Fruit fly (Drosophila melanogaster) whole organism, embryonic: ENCODE results near the gene ebd1.
A peak's percentile ranks its signal among the peaks of the same experiment; 100 is the strongest.

Experiments
- Adf1 ChIP-seq: fragments of 200-800 bp; sonication (Bioruptor generic); IDR thresholded peaks from 2 replicates; pipeline ENCODE4 v1.3.6; 2022; ENCODE audit warnings: missing biosample characterization, missing genetic modification characterization
- CG11398 ChIP-seq: fragments of 200-800 bp; sonication (Bioruptor generic); optimal IDR thresholded peaks from 2 replicates; lab custom pipeline; 2016; ENCODE audit warnings: missing biosample characterization, missing genetic modification characterization
- CG11560 ChIP-seq: fragments of 200-800 bp; sonication (Bioruptor generic); IDR thresholded peaks from 3 replicates; pipeline ENCODE4 v1.3.6; 2022; ENCODE audit warnings: missing biosample characterization, missing genetic modification characterization
- CG11723 ChIP-seq: fragments of 200-800 bp; sonication (Bioruptor generic); optimal IDR thresholded peaks from 2 replicates; lab custom pipeline; 2017; ENCODE audit warnings: missing biosample characterization, mild to moderate bottlenecking, missing genetic modification characterization
- CG12071 ChIP-seq: fragments of 200-800 bp; sonication (Bioruptor generic); optimal IDR thresholded peaks from 3 replicates; lab custom pipeline; 2018; ENCODE audit warnings: missing biosample characterization, mild to moderate bottlenecking, missing genetic modification characterization
- CG12744 ChIP-seq: fragments of 200-800 bp; sonication (Bioruptor generic); optimal IDR thresholded peaks from 2 replicates; lab custom pipeline; 2016; ENCODE audit warnings: missing biosample characterization, missing genetic modification characterization
- CG14860 ChIP-seq: fragments of 200-800 bp; sonication (Bioruptor generic); IDR thresholded peaks from 3 replicates; pipeline ENCODE4 v1.3.6; 2022; ENCODE audit warnings: missing biosample characterization, missing genetic modification characterization; ENCODE audit not compliant: partially characterized antibody
- CG1603 ChIP-seq: fragments of 200-800 bp; sonication (Bioruptor generic); optimal IDR thresholded peaks from 2 replicates; lab custom pipeline; 2019; ENCODE audit warnings: missing biosample characterization, mild to moderate bottlenecking, missing genetic modification characterization, moderate library complexity
- CG17361 ChIP-seq: fragments of 200-800 bp; sonication (Bioruptor generic); IDR thresholded peaks from 3 replicates; pipeline ENCODE4 v1.3.6; 2022; ENCODE audit warnings: missing biosample characterization, missing genetic modification characterization
- CG17829 ChIP-seq: fragments of 200-800 bp; optimal IDR thresholded peaks from 2 replicates; lab custom pipeline; 2019; ENCODE audit warnings: missing biosample characterization, mild to moderate bottlenecking, missing genetic modification characterization, moderate library complexity
- CG17912 ChIP-seq: fragments of 200-800 bp; sonication (Bioruptor generic); optimal IDR thresholded peaks from 2 replicates; lab custom pipeline; 2018; ENCODE audit warnings: missing biosample characterization, mild to moderate bottlenecking, missing genetic modification characterization
- CG2120 ChIP-seq: fragments of 200-800 bp; sonication (Bioruptor generic); optimal IDR thresholded peaks from 3 replicates; lab custom pipeline; 2016; ENCODE audit warnings: missing biosample characterization, missing genetic modification characterization
- CG30020 ChIP-seq: fragments of 200-800 bp; optimal IDR thresholded peaks from 2 replicates; lab custom pipeline; 2019; ENCODE audit warnings: missing biosample characterization, mild to moderate bottlenecking, missing genetic modification characterization, moderate library complexity
- CG3163 ChIP-seq: fragments of 200-800 bp; sonication (Bioruptor generic); optimal IDR thresholded peaks from 3 replicates; lab custom pipeline; 2016; ENCODE audit warnings: missing biosample characterization, missing genetic modification characterization
- CG32767 ChIP-seq: fragments of 200-800 bp; sonication (Bioruptor generic); IDR thresholded peaks from 2 replicates; pipeline ENCODE4 v1.3.6; 2022; ENCODE audit warnings: missing biosample characterization, missing genetic modification characterization
- CG4730 ChIP-seq: fragments of 200-800 bp; sonication (Bioruptor generic); IDR thresholded peaks from 2 replicates; pipeline ENCODE4 v1.3.6; 2022; ENCODE audit warnings: missing biosample characterization, missing genetic modification characterization
- CG5953 ChIP-seq: fragments of 200-800 bp; sonication (Bioruptor generic); IDR thresholded peaks from 2 replicates; pipeline ENCODE4 v1.3.6; 2022; ENCODE audit warnings: missing biosample characterization, missing genetic modification characterization
- CG7556 ChIP-seq: fragments of 200-800 bp; sonication (Bioruptor generic); optimal IDR thresholded peaks from 2 replicates; lab custom pipeline; 2017; ENCODE audit warnings: missing biosample characterization, mild to moderate bottlenecking, missing genetic modification characterization
- CG7928 ChIP-seq: fragments of 200-800 bp; sonication (Bioruptor generic); optimal IDR thresholded peaks from 2 replicates; lab custom pipeline; 2017; ENCODE audit warnings: missing biosample characterization, mild to moderate bottlenecking, missing genetic modification characterization
- CG8359 ChIP-seq: fragments of 200-800 bp; sonication (Bioruptor generic); optimal IDR thresholded peaks from 2 replicates; lab custom pipeline; 2017; ENCODE audit warnings: missing biosample characterization, mild to moderate bottlenecking, missing genetic modification characterization, borderline replicate concordance
- CG8478 ChIP-seq: fragments of >200 bp; optimal IDR thresholded peaks from 2 replicates; lab custom pipeline; 2018
- CTCF ChIP-seq: fragments of 200-800 bp; sonication (Bioruptor generic); optimal IDR thresholded peaks from 2 replicates; lab custom pipeline; 2017; ENCODE audit warnings: missing biosample characterization, mild to moderate bottlenecking, missing genetic modification characterization, moderate library complexity
- Chrac-16 ChIP-seq: fragments of 200-800 bp; sonication (Bioruptor generic); optimal IDR thresholded peaks from 3 replicates; lab custom pipeline; 2016; ENCODE audit warnings: missing biosample characterization, missing genetic modification characterization
- D19A ChIP-seq: fragments of 200-800 bp; optimal IDR thresholded peaks from 3 replicates; lab custom pipeline; 2019; ENCODE audit warnings: missing biosample characterization, mild to moderate bottlenecking, missing genetic modification characterization, moderate library complexity
- Drgx ChIP-seq: fragments of 200-800 bp; sonication (Bioruptor generic); IDR thresholded peaks from 2 replicates; pipeline ENCODE4 v1.3.6; 2022; ENCODE audit warnings: missing biosample characterization, missing genetic modification characterization
- HLH54F ChIP-seq: fragments of 200-800 bp; sonication (Bioruptor generic); optimal IDR thresholded peaks from 3 replicates; lab custom pipeline; 2016; ENCODE audit warnings: missing biosample characterization, missing genetic modification characterization
- Hmx ChIP-seq: fragments of 200-800 bp; sonication (Bioruptor generic); optimal IDR thresholded peaks from 2 replicates; lab custom pipeline; 2016; ENCODE audit warnings: missing biosample characterization, missing genetic modification characterization
- Meics ChIP-seq: fragments of 200-800 bp; sonication (Bioruptor generic); optimal IDR thresholded peaks from 2 replicates; lab custom pipeline; 2017; ENCODE audit warnings: missing biosample characterization, mild to moderate bottlenecking, missing genetic modification characterization
- NC2α ChIP-seq: fragments of 200-800 bp; sonication (Bioruptor generic); optimal IDR thresholded peaks from 2 replicates; lab custom pipeline; 2016; ENCODE audit warnings: missing biosample characterization, missing genetic modification characterization
- Sin3A ChIP-seq: fragments of >200 bp; optimal IDR thresholded peaks from 2 replicates; lab custom pipeline; 2018
- Sox102F ChIP-seq: fragments of 200-800 bp; sonication (Bioruptor generic); optimal IDR thresholded peaks from 2 replicates; lab custom pipeline; 2018; ENCODE audit warnings: missing biosample characterization, mild to moderate bottlenecking, missing genetic modification characterization, moderate library complexity
- Sry-δ ChIP-seq: fragments of 200-800 bp; sonication (Bioruptor generic); optimal IDR thresholded peaks from 2 replicates; lab custom pipeline; 2016; ENCODE audit warnings: missing biosample characterization, missing genetic modification characterization
- Stat92E ChIP-seq, 3 experiments: fragments of >200 bp in 2 of 3; fragments of 200-800 bp in 1 of 3; sonication (Bioruptor generic) in 1 of 3; optimal IDR thresholded peaks; 2 replicates each; lab custom pipeline; 2017 to 2019; ENCODE audit warnings: missing biosample characterization in 3 of 3, missing genetic modification characterization in 3 of 3, mild to moderate bottlenecking in 1 of 3, moderate library complexity in 1 of 3
- al ChIP-seq: fragments of 200-800 bp; sonication (Bioruptor generic); IDR thresholded peaks from 2 replicates; pipeline ENCODE4 v1.3.6; 2022; ENCODE audit warnings: missing biosample characterization, missing genetic modification characterization
- caup ChIP-seq: fragments of 200-800 bp; sonication (Bioruptor generic); optimal IDR thresholded peaks from 3 replicates; lab custom pipeline; 2017; ENCODE audit warnings: missing biosample characterization, mild to moderate bottlenecking, missing genetic modification characterization, moderate library complexity; ENCODE audit not compliant: severe bottlenecking
- dan ChIP-seq: fragments of 200-800 bp; sonication (Bioruptor generic); IDR thresholded peaks from 2 replicates; pipeline ENCODE4 v1.3.6; 2022; ENCODE audit warnings: missing biosample characterization, missing genetic modification characterization
- gce ChIP-seq: fragments of 200-800 bp; sonication (Bioruptor generic); IDR thresholded peaks from 3 replicates; pipeline ENCODE4 v1.3.6; 2022; ENCODE audit warnings: missing biosample characterization, missing genetic modification characterization
- hbn ChIP-seq: fragments of 200-800 bp; sonication (Bioruptor generic); IDR thresholded peaks from 2 replicates; pipeline ENCODE4 v1.3.6; 2022; ENCODE audit warnings: missing biosample characterization, missing genetic modification characterization; ENCODE audit not compliant: partially characterized antibody
- her ChIP-seq: fragments of 200-800 bp; sonication (Bioruptor generic); optimal IDR thresholded peaks from 2 replicates; lab custom pipeline; 2016; ENCODE audit warnings: missing biosample characterization, missing genetic modification characterization
- klu ChIP-seq: fragments of 200-800 bp; sonication (Bioruptor generic); IDR thresholded peaks from 2 replicates; pipeline ENCODE4 v1.3.6; 2022; ENCODE audit warnings: missing biosample characterization, missing genetic modification characterization
- nom ChIP-seq: fragments of 200-800 bp; sonication (Bioruptor generic); optimal IDR thresholded peaks from 2 replicates; lab custom pipeline; 2017; ENCODE audit warnings: missing biosample characterization, missing genetic modification characterization, mild to moderate bottlenecking, moderate library complexity, missing genetic modification reagents
- pb ChIP-seq: fragments of 200-800 bp; sonication (Bioruptor generic); optimal IDR thresholded peaks from 3 replicates; lab custom pipeline; 2016; ENCODE audit warnings: missing biosample characterization, missing genetic modification characterization
- prd ChIP-seq, 3 experiments: fragments of >200 bp in 2 of 3; fragments of 200-800 bp in 1 of 3; sonication (Bioruptor generic) in 1 of 3; optimal IDR thresholded peaks in 2 of 3; IDR thresholded peaks in 1 of 3; 2 replicates in 2 of 3; 3 replicates in 1 of 3; pipeline versions ENCODE4 v1.3.6 to Lab custom; 2017 to 2022; ENCODE audit warnings: missing biosample characterization in 1 of 3, missing genetic modification characterization in 1 of 3
- psq ChIP-seq: fragments of 200-800 bp; sonication (Bioruptor generic); optimal IDR thresholded peaks from 2 replicates; lab custom pipeline; 2017; ENCODE audit warnings: missing biosample characterization, missing genetic modification characterization
- rib ChIP-seq: fragments of 200-800 bp; sonication (Bioruptor generic); IDR thresholded peaks from 2 replicates; pipeline ENCODE4 v1.3.6; 2022; ENCODE audit warnings: missing biosample characterization, missing genetic modification characterization
- ro ChIP-seq: fragments of 200-800 bp; sonication (Bioruptor generic); IDR thresholded peaks from 2 replicates; pipeline ENCODE4 v1.3.6; 2022; ENCODE audit warnings: missing biosample characterization, missing genetic modification characterization
- scrt ChIP-seq: fragments of 200-800 bp; sonication (Bioruptor generic); optimal IDR thresholded peaks from 2 replicates; lab custom pipeline; 2018; ENCODE audit warnings: missing biosample characterization, mild to moderate bottlenecking, missing genetic modification characterization, moderate library complexity
- sug ChIP-seq: fragments of 200-800 bp; optimal IDR thresholded peaks from 2 replicates; lab custom pipeline; 2019; ENCODE audit warnings: missing biosample characterization, mild to moderate bottlenecking, missing genetic modification characterization, moderate library complexity
- tgo ChIP-seq: fragments of 200-800 bp; sonication (Bioruptor generic); IDR thresholded peaks from 3 replicates; pipeline ENCODE4 v1.3.6; 2022; ENCODE audit warnings: missing biosample characterization, missing genetic modification characterization
- vnd ChIP-seq: fragments of 200-800 bp; sonication (Bioruptor generic); IDR thresholded peaks from 3 replicates; pipeline ENCODE4 v1.3.6; 2022; ENCODE audit warnings: missing biosample characterization, missing genetic modification characterization; ENCODE audit not compliant: partially characterized antibody

Gene ebd1

dm6 chr3L:634319-635015 lies 50.9 kb downstream of the ebd1 start (continued):
- TF ChIP-seq Sin3A (lab: Kevin White, UChicago): no peak
- peak; percentile 72 for TF ChIP-seq scrt
- no peak for TF ChIP-seq CG14860
- peak; percentile 73 for TF ChIP-seq caup (GFP tag; lab: Kevin White, UChicago)
- TF ChIP-seq klu (GFP tag; lab: Robert Waterston, UW): peak; percentile 71
- TF ChIP-seq CG3163 (GFP tag; lab: Kevin White, UChicago): peak; percentile 77
- peak; percentile 44 for TF ChIP-seq CTCF
- TF ChIP-seq CG5953: peak; percentile 92
- no peak for TF ChIP-seq rib (GFP tag; lab: Robert Waterston, UW)
- peak; percentile 92 for TF ChIP-seq Drgx
- peak; percentile 80 for TF ChIP-seq psq (GFP tag; lab: Kevin White, UChicago)
- TF ChIP-seq prd (optimal IDR thresholded peaks at IDR 0.05; lab: Kevin White, UChicago): no peak
- peak; percentile 96 for TF ChIP-seq prd (GFP tag; IDR thresholded peaks at IDR 0.05; lab: Robert Waterston, UW)
- peak; percentile 83 for TF ChIP-seq ro
- TF ChIP-seq HLH54F (GFP tag; lab: Kevin White, UChicago): peak; percentile 88
- TF ChIP-seq her: peak; percentile 89
- peak; percentile 92 for TF ChIP-seq gce
- peak; percentile 89 for TF ChIP-seq D19A (tag; lab: Kevin White, UChicago)
- no peak for TF ChIP-seq CG7928 (GFP tag; lab: Kevin White, UChicago)
- TF ChIP-seq CG12744: peak; percentile 76
- peak; percentile 7; the same call in 1 of the 2 replicates for TF ChIP-seq Adf1 (GFP tag; lab: Robert Waterston, UW)
- TF ChIP-seq vnd (GFP tag; lab: Robert Waterston, UW): no peak
- TF ChIP-seq CG11398 (GFP tag; lab: Kevin White, UChicago): peak; percentile 89
- peak in 1 of 3 experiments; percentile 83 for TF ChIP-seq Stat92E (GFP tag; optimal IDR thresholded peaks at IDR 0.05; lab: Kevin White, UChicago)
- peak; percentile 85 for TF ChIP-seq tgo (GFP tag; lab: Robert Waterston, UW)
- peak; percentile 87 for TF ChIP-seq pb (GFP tag; lab: Kevin White, UChicago)
- peak; percentile 58; the same call in 2 of the 3 replicates for TF ChIP-seq CG11560 (tag; lab: Robert Waterston, UW)
- peak; percentile 59 for TF ChIP-seq Hmx
- TF ChIP-seq nom (GFP tag; lab: Kevin White, UChicago): peak; percentile 29
- peak; percentile 95 for TF ChIP-seq Sox102F (GFP tag; lab: Kevin White, UChicago)
- TF ChIP-seq CG17912: no peak
- no peak; the same call in 1 of the 2 replicates for TF ChIP-seq al (GFP tag; lab: Robert Waterston, UW)
- TF ChIP-seq Chrac-16 (GFP tag; lab: Kevin White, UChicago): peak; percentile 91
- no peak for TF ChIP-seq sug (tag; lab: Kevin White, UChicago)
- TF ChIP-seq CG17361: peak; percentile 92
- TF ChIP-seq CG12071 (GFP tag; lab: Kevin White, UChicago): peak; percentile 84
- TF ChIP-seq CG4730 (GFP tag; lab: Robert Waterston, UW): peak; percentile 86
- peak; percentile 55 for TF ChIP-seq CG30020 (tag; lab: Kevin White, UChicago)
- peak; percentile 78 for TF ChIP-seq Meics (GFP tag; lab: Kevin White, UChicago)
- TF ChIP-seq CG32767 (GFP tag; lab: Robert Waterston, UW): peak; percentile 92
- TF ChIP-seq Sry-δ (GFP tag; lab: Kevin White, UChicago): peak; percentile 59
- peak; percentile 93 for TF ChIP-seq CG1603 (tag; lab: Kevin White, UChicago)
- peak; percentile 92 for TF ChIP-seq CG7556 (GFP tag; lab: Kevin White, UChicago)
- no peak for TF ChIP-seq CG8478 (lab: Kevin White, UChicago)
- TF ChIP-seq CG2120: peak; percentile 60
- peak; percentile 87 for TF ChIP-seq dan
- peak; percentile 88 for TF ChIP-seq NC2α (GFP tag; lab: Kevin White, UChicago)
- TF ChIP-seq hbn: no peak
- TF ChIP-seq CG8359 (GFP tag; lab: Kevin White, UChicago): peak; percentile 83
- peak; percentile 87 for TF ChIP-seq CG11723 (GFP tag; lab: Kevin White, UChicago)
- TF ChIP-seq CG17829: peak; percentile 96
